Worm (Caenorhabditis elegans) whole organism, L4 larva: ENCODE measurements around the gene sri-47.
"Not testable (repeated sequence)": the region's sequence is repeated elsewhere in the genome, so short reads cannot be mapped to it uniquely, and the experiment has no call there.

Experiments used
- Y5F2A.4 ChIP-seq: fragments of 200-800 bp; sonication (Bioruptor generic); optimal IDR thresholded peaks from 2 replicates; lab custom pipeline; 2018; ENCODE audit warnings: mild to moderate bottlenecking, missing genetic modification characterization, missing compliant biosample characterization
- ama-1 ChIP-seq: fragments of 150-350 bp; optimal IDR thresholded peaks from 2 replicates; lab custom pipeline; 2014; ENCODE audit warnings: inconsistent platforms, mixed read lengths
- daf-12 ChIP-seq: fragments of 150-350 bp; optimal IDR thresholded peaks from 2 replicates; lab custom pipeline; 2014; ENCODE audit warnings: missing biosample characterization, missing genetic modification reagents, missing genetic modification characterization
- dve-1 ChIP-seq: sonication (generic microtip); optimal IDR thresholded peaks from 2 replicates; lab custom pipeline; 2017; ENCODE audit warnings: antibody characterized with exemption, mild to moderate bottlenecking, missing genetic modification characterization, missing compliant biosample characterization; ENCODE audit not compliant: insufficient read depth
- mep-1 ChIP-seq: fragments of 150-350 bp; sonication (generic microtip); optimal IDR thresholded peaks from 3 replicates; lab custom pipeline; 2014; ENCODE audit warnings: missing biosample characterization, missing genetic modification characterization
- nhr-237 ChIP-seq: sonication (generic microtip); optimal IDR thresholded peaks from 2 replicates; lab custom pipeline; 2017; ENCODE audit warnings: missing biosample characterization, missing genetic modification characterization
- spr-3 ChIP-seq: fragments of 200-800 bp; sonication (Bioruptor generic); optimal IDR thresholded peaks from 2 replicates; lab custom pipeline; 2018; ENCODE audit warnings: mild to moderate bottlenecking, missing genetic modification characterization, missing compliant biosample characterization
- ztf-11 ChIP-seq: fragments of 150-350 bp; optimal IDR thresholded peaks from 2 replicates; lab custom pipeline; 2014; ENCODE audit warnings: missing biosample characterization, missing genetic modification characterization

DNA sequence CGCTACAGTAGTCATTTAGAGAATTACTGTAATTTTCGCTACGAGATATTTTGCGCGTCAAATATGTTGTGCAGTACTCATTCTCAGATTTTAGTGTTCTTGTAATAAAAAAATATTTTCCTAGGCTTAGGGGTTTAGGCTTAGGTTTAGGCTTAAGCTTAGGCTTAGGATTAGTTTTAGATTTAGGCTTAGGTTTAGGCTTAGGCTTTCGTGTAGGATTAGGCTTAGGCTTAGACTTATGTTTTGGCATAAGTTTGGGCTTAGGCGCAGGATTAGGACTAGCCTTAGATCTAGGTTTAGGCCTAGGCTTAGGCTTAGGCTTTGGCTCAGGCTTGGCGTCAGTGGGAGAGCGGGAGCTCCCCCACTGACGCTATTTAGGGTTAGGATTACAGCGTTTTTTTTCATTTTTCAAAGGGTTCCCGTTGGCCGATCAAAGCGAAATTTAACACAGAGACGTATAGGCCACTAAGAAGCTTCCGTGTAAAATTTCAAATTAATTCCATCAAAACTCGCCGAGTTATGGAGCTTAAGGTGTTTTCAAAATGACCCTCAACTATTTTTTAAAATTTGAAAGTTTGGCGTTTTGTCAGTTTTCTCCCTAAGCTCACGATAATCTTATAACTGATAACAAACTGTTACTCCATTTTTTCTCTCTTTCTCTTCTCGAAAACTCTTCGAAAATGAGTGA, 17.2 kb upstream of the sri-47 start, which contains the start of gene F22E5.8:
- not testable (repeated sequence) for TF ChIP-seq ztf-11; ama-1; mep-1 (tag; lab: Kevin White, UChicago); daf-12 (tag; lab: Kevin White, UChicago); spr-3 (GFP tag; lab: Kevin White, UChicago); Y5F2A.4 (GFP tag; lab: Kevin White, UChicago); nhr-237; dve-1 (tag; lab: Kevin White, UChicago)
